Worm (Caenorhabditis elegans) whole organism, early embryonic: ENCODE results near the gene C07G3.10.

Experiments used
- ama-1 ChIP-seq: fragments of 150-350 bp; optimal IDR thresholded peaks from 2 replicates; lab custom pipeline; 2014
- ceh-13 ChIP-seq: fragments of 200-800 bp; sonication (Bioruptor generic); optimal IDR thresholded peaks from 2 replicates; lab custom pipeline; 2018; ENCODE audit warnings: mild to moderate bottlenecking, missing genetic modification characterization, missing compliant biosample characterization
- ceh-36 ChIP-seq: sonication (generic microtip); optimal IDR thresholded peaks from 2 replicates; lab custom pipeline; 2016; ENCODE audit warnings: missing genetic modification characterization, inconsistent platforms, missing compliant biosample characterization
- ets-7 ChIP-seq: sonication (generic microtip); optimal IDR thresholded peaks from 2 replicates; lab custom pipeline; 2016; ENCODE audit warnings: missing genotype, missing genetic modification characterization, missing compliant biosample characterization
- flt-1 ChIP-seq: fragments of 200-800 bp; sonication (Bioruptor generic); IDR thresholded peaks from 2 replicates; pipeline ENCODE4 v1.3.6; 2022; ENCODE audit warnings: missing genetic modification characterization, missing compliant biosample characterization
- hmbx-1 ChIP-seq: sonication (generic microtip); optimal IDR thresholded peaks from 2 replicates; lab custom pipeline; 2016; ENCODE audit warnings: mild to moderate bottlenecking, missing genetic modification characterization, missing compliant biosample characterization
- tbx-37 ChIP-seq: fragments of 200-800 bp; sonication (Bioruptor generic); conservative IDR thresholded peaks from 2 replicates; pipeline ENCODE4 v1.3.6; 2022; ENCODE audit warnings: missing genetic modification reagents, missing genetic modification characterization, missing compliant biosample characterization

DNA sequence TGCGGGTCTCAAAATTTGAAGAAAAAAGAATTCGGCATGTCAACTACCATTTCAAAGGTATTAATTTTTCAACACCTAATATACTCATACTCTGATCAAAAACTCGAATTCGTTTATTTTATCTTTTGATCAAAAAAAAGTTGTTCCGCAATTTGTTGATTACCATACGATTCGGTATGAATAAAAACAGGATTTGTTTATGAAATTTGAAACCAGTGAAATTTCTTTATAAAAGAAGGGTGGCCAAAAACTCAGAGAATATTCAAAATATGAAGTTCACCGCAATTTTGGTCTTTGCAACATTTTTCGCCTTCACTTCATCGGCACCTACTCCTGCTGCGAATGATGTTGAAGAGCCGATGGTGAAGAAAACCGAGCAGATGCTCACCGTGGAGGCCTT lies at the start of gene C07G3.10, which contains the start of gene C07G3.8:
- TF ChIP-seq flt-1 (GFP tag; lab: Robert Waterston, UW) (no peak), hmbx-1 (tag; lab: Kevin White, UChicago) (no peak), ceh-13 (GFP tag; lab: Kevin White, UChicago) (no peak), tbx-37 (GFP tag; lab: Robert Waterston, UW) (no peak), ceh-36 (tag; lab: Kevin White, UChicago) (no peak), ets-7 (tag; lab: Kevin White, UChicago) (no peak), ama-1 (no peak)
